Fruit fly (Drosophila melanogaster) whole organism, embryonic: ENCODE results near the gene wapl.

Experiments
- Dref ChIP-seq: fragments of 200-800 bp; sonication (Bioruptor generic); IDR thresholded peaks from 2 replicates; pipeline ENCODE4 v1.3.6; 2022; ENCODE audit warnings: missing biosample characterization, missing genetic modification characterization
- hbn ChIP-seq: fragments of 200-800 bp; sonication (Bioruptor generic); IDR thresholded peaks from 2 replicates; pipeline ENCODE4 v1.3.6; 2022; ENCODE audit warnings: missing biosample characterization, missing genetic modification characterization; ENCODE audit not compliant: partially characterized antibody

dm6 chrX:2145690-2146470 lies 12.9 kb downstream of the wapl start:
- TF ChIP-seq hbn (GFP tag; lab: Robert Waterston, UW) = peak; percentile 60
- TF ChIP-seq Dref (GFP tag; lab: Robert Waterston, UW) = no peak
